Fruit fly (Drosophila melanogaster): ENCODE data around the gene nonA-l.

nonA-l gene

dm6 chr3R:16646952-16647715 lies 7.1 kb downstream of the nonA-l start, which contains the start of the genes CG10324 and CCT3 (continued):
- peak; percentile 72 for TF ChIP-seq CG3281 (GFP tag; optimal IDR thresholded peaks at IDR 0.05)
- TF ChIP-seq CkIIα-i1 (GFP tag; IDR thresholded peaks at IDR 0.05): no peak
- no peak; the same call in 1 of the 2 replicates for TF ChIP-seq CG10366 (GFP tag; IDR thresholded peaks at IDR 0.05)
- peak; percentile 63 for TF ChIP-seq CG15696 (tag; optimal IDR thresholded peaks at IDR 0.05)
- TF ChIP-seq Nf-YC (tag; optimal IDR thresholded peaks at IDR 0.05): peak; percentile 77
- TF ChIP-seq esg (GFP tag; conservative IDR thresholded peaks at IDR 0.05): peak; percentile 57
- TF ChIP-seq tna (GFP tag; IDR thresholded peaks at IDR 0.05; ENCODE audit: partially characterized antibody): peak; percentile 56
- no peak for TF ChIP-seq CG12071 (GFP tag; optimal IDR thresholded peaks at IDR 0.05)
- peak; percentile 61 for TF ChIP-seq CG4328 (GFP tag; optimal IDR thresholded peaks at IDR 0.05)
- peak; percentile 40; the same call in 1 of the 2 replicates for TF ChIP-seq CG17328 (GFP tag; IDR thresholded peaks at IDR 0.05)
- TF ChIP-seq ERR (GFP tag; optimal IDR thresholded peaks at IDR 0.05): no peak
- no peak for TF ChIP-seq CG2129 (GFP tag; IDR thresholded peaks at IDR 0.05; ENCODE audit: partially characterized antibody)
- TF ChIP-seq CG15601 (tag; optimal IDR thresholded peaks at IDR 0.05): peak; percentile 42
- peak; percentile 67 for TF ChIP-seq Drgx (GFP tag; IDR thresholded peaks at IDR 0.05)
- no peak for TF ChIP-seq CG5245 (GFP tag; optimal IDR thresholded peaks at IDR 0.05)
- no peak for TF ChIP-seq Trl (optimal IDR thresholded peaks at IDR 0.05)
- TF ChIP-seq Trl (GFP tag; optimal IDR thresholded peaks at IDR 0.05): peak; percentile 28
- TF ChIP-seq knrl (GFP tag; IDR thresholded peaks at IDR 0.05; ENCODE audit: partially characterized antibody): peak; percentile 68
- TF ChIP-seq Dfd (GFP tag; optimal IDR thresholded peaks at IDR 0.05): peak in 1 of 2 experiments; percentile 49
- peak; percentile 44 for TF ChIP-seq CG1529 (GFP tag; optimal IDR thresholded peaks at IDR 0.05)
- TF ChIP-seq Ada2b (GFP tag; IDR thresholded peaks at IDR 0.05): peak; percentile 48
- no peak for TF ChIP-seq Doc2 (GFP tag; IDR thresholded peaks at IDR 0.05)
- TF ChIP-seq pb (GFP tag; optimal IDR thresholded peaks at IDR 0.05): no peak
- peak; percentile 70 for TF ChIP-seq CG16813 (GFP tag; IDR thresholded peaks at IDR 0.05; ENCODE audit: partially characterized antibody)
- 0 out of 4 replicates have a peak, but pooled peaks have one; percentile 29 for TF ChIP-seq chinmo (GFP tag; IDR thresholded peaks at IDR 0.05; ENCODE audit: partially characterized antibody)
- no peak for TF ChIP-seq en (GFP tag; optimal IDR thresholded peaks at IDR 0.05)
- TF ChIP-seq Kr (GFP tag; optimal IDR thresholded peaks at IDR 0.05): no peak
- no peak for TF ChIP-seq Asciz (GFP tag; optimal IDR thresholded peaks at IDR 0.05)
- no peak for TF ChIP-seq hth (optimal IDR thresholded peaks at IDR 0.05)
- no peak for TF ChIP-seq sim (GFP tag; IDR thresholded peaks at IDR 0.05)
- TF ChIP-seq CG31388 (GFP tag; optimal IDR thresholded peaks at IDR 0.05): no peak
- 0 out of 2 replicates have a peak, but pooled peaks have one; percentile 17 for TF ChIP-seq CG4404 (GFP tag; IDR thresholded peaks at IDR 0.05)
- TF ChIP-seq Lim3 (GFP tag; IDR thresholded peaks at IDR 0.05): no peak
- no peak for TF ChIP-seq tll (GFP tag; optimal IDR thresholded peaks at IDR 0.05)
- peak; percentile 70 for TF ChIP-seq fd96Cb (tag; optimal IDR thresholded peaks at IDR 0.05)
- peak; percentile 79 for TF ChIP-seq Meics (GFP tag; optimal IDR thresholded peaks at IDR 0.05)
- TF ChIP-seq CG2889 (GFP tag; IDR thresholded peaks at IDR 0.05): no peak
- peak; percentile 11 for TF ChIP-seq CG10462 (GFP tag; optimal IDR thresholded peaks at IDR 0.05)
- peak; percentile 66 for TF ChIP-seq Bgb (GFP tag; IDR thresholded peaks at IDR 0.05; ENCODE audit: partially characterized antibody)
- peak; percentile 56 for TF ChIP-seq Awh (GFP tag; IDR thresholded peaks at IDR 0.05)
- TF ChIP-seq CG4282 (GFP tag; optimal IDR thresholded peaks at IDR 0.05): no peak
- no peak for TF ChIP-seq toy (GFP tag; IDR thresholded peaks at IDR 0.05)
- TF ChIP-seq Dip2 (GFP tag; IDR thresholded peaks at IDR 0.05): no peak
- TF ChIP-seq CG9727 (GFP tag; optimal IDR thresholded peaks at IDR 0.05): peak; percentile 63
- peak; percentile 80 for TF ChIP-seq CG9817 (tag; optimal IDR thresholded peaks at IDR 0.05)
- TF ChIP-seq Camta (GFP tag; optimal IDR thresholded peaks at IDR 0.05): peak; percentile 55
- TF ChIP-seq CG10565 (GFP tag; optimal IDR thresholded peaks at IDR 0.05): no peak
- no peak for TF ChIP-seq CG3163 (GFP tag; optimal IDR thresholded peaks at IDR 0.05)
- TF ChIP-seq nom (GFP tag; optimal IDR thresholded peaks at IDR 0.05): peak; percentile 27
- TF ChIP-seq CG8765 (GFP tag; IDR thresholded peaks at IDR 0.05): peak; percentile 24; the same call in 1 of the 2 replicates

Measured in whole organism, embryonic.